Worm (Caenorhabditis elegans): ENCODE data around the gene ceh-32.
A peak's percentile ranks its signal among the peaks of the same experiment; 100 is the strongest.

ceh-32 gene

DNA sequence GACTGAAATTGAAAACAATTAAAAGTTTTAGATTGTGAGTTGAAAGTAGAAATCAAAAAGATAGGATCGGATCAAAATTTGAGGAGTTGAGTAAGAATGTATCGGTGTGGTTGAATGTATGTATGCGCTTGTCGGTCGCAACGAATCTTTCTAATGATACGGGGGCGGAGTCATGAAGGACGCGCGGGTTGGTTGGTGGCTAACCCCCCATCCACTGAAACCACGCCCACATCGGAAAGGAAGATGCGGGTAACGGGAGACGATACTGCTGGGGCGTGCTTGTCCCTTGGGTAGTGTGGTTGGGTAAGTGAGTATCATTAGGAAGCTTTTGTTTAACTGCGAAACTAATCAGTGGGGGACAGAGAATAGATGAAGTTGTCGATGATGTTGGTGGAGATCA, at the start of gene ceh-32:
ceh-32 (minus strand) TSS at position 2 of the 400 bp plus-strand sequence.
- TF ChIP-seq sma-9 (GFP tag; optimal IDR thresholded peaks at IDR 0.05), result no peak
- TF ChIP-seq sma-9 (tag; optimal IDR thresholded peaks at IDR 0.05), result no peak
- TF ChIP-seq nhr-11 (tag; optimal IDR thresholded peaks at IDR 0.05), result no peak
- TF ChIP-seq skn-1 (tag; optimal IDR thresholded peaks at IDR 0.05), result no peak
- TF ChIP-seq lsy-2 (tag; optimal IDR thresholded peaks at IDR 0.05), result no peak
- TF ChIP-seq mbf-1 (tag; optimal IDR thresholded peaks at IDR 0.05), result no peak
- no peak for TF ChIP-seq unc-39 (tag; optimal IDR thresholded peaks at IDR 0.05)
- no peak for TF ChIP-seq nhr-21 (tag; optimal IDR thresholded peaks at IDR 0.05)
- TF ChIP-seq nhr-237 (tag; optimal IDR thresholded peaks at IDR 0.05), result no peak
- TF ChIP-seq elt-1 (tag; optimal IDR thresholded peaks at IDR 0.05), result no peak
- TF ChIP-seq nhr-129 (tag; optimal IDR thresholded peaks at IDR 0.05), result no peak
- TF ChIP-seq ztf-1 (GFP tag; conservative IDR thresholded peaks at IDR 0.05), result no peak
- TF ChIP-seq sem-4 (tag; optimal IDR thresholded peaks at IDR 0.05), result no peak
- TF ChIP-seq aly-2 (tag; optimal IDR thresholded peaks at IDR 0.05), result no peak

DNA sequence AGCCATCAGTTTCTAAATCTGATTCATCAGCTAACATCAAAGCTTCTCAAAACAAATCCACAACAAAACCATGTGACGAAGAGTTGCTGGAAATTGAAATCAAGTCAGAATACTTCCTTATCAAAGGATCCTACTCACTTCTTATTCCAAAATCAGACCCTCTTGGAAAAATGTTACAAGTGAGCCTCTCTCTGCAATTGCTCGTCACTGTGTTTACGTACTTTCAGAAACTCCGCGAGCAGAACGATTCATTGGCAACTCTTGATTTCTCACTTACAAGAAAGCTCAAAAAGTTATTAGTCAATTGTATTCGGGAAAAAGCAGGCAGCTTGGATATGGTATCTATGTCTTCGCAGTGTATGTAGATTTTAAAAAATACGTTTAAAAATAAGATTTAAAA, 46.3 kb upstream of the ceh-32 start:
- TF ChIP-seq ztf-11 (tag; optimal IDR thresholded peaks at IDR 0.05) (no peak), R02D3.7 (tag; optimal IDR thresholded peaks at IDR 0.05) (no peak), zag-1 (tag; optimal IDR thresholded peaks at IDR 0.05) (no peak), blmp-1 (tag; optimal IDR thresholded peaks at IDR 0.05; ENCODE audit: insufficient read depth) (no peak), nhr-23 (tag; optimal IDR thresholded peaks at IDR 0.05) (no peak), aly-2 (tag; optimal IDR thresholded peaks at IDR 0.05) (no peak), nhr-25 (tag; optimal IDR thresholded peaks at IDR 0.05) (no peak), sma-3 (GFP tag; optimal IDR thresholded peaks at IDR 0.05) (no peak), mbf-1 (tag; optimal IDR thresholded peaks at IDR 0.05) (no peak)

DNA sequence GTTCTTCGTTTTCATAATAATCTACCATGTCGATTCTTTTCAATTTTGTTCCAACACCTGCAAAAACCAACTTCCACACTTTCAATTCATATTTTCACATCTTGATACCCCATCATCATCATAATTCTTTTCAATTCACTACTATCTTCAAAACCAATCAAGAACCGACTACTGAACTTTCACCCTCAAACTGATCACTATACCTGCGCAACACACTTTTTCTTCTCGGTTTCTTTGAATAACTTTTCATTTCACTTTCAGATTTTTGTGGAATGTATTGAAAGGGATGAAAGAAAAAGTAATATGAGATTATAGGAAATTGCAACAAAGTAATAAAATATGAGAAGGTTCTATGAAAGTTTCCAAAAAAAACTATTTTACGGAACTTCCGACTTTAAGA, 35.9 kb upstream of the ceh-32 start:
- TF ChIP-seq elt-1 (tag; optimal IDR thresholded peaks at IDR 0.05) (no peak), blmp-1 (tag; optimal IDR thresholded peaks at IDR 0.05; ENCODE audit: insufficient read depth) (peak; percentile 69)

- TF ChIP-seq sma-9 (GFP tag; optimal IDR thresholded peaks at IDR 0.05) (peak; percentile 75), sma-9 (tag; optimal IDR thresholded peaks at IDR 0.05) (no peak), gmeb-1 (tag; optimal IDR thresholded peaks at IDR 0.05) (no peak), elt-3 (tag; optimal IDR thresholded peaks at IDR 0.05) (no peak), R02D3.7 (tag; optimal IDR thresholded peaks at IDR 0.05) (no peak), peb-1 (tag; optimal IDR thresholded peaks at IDR 0.05) (no peak), nhr-21 (tag; optimal IDR thresholded peaks at IDR 0.05) (peak; percentile 41), skn-1 (tag; optimal IDR thresholded peaks at IDR 0.05) (no peak), elt-1 (tag; optimal IDR thresholded peaks at IDR 0.05) (no peak), nhr-10 (tag; optimal IDR thresholded peaks at IDR 0.05) (no peak)
Measured at ce11 chrV:11739820-11740219, 34.6 kb upstream of the ceh-32 start, which contains the start of gene T04F3.1. T04F3.1 (plus strand) TSS chrV:11740065.

- TF ChIP-seq mbf-1 (tag; optimal IDR thresholded peaks at IDR 0.05), result no peak
- no peak for TF ChIP-seq F13H6.1 (tag; optimal IDR thresholded peaks at IDR 0.05)
- TF ChIP-seq R02D3.7 (tag; optimal IDR thresholded peaks at IDR 0.05), result no peak
- no peak for TF ChIP-seq unc-55 (GFP tag; optimal IDR thresholded peaks at IDR 0.05)
- no peak for TF ChIP-seq ztf-11 (tag; optimal IDR thresholded peaks at IDR 0.05)
Measured at ce11 chrV:11737333-11737732, 32.1 kb upstream of the ceh-32 start.

DNA sequence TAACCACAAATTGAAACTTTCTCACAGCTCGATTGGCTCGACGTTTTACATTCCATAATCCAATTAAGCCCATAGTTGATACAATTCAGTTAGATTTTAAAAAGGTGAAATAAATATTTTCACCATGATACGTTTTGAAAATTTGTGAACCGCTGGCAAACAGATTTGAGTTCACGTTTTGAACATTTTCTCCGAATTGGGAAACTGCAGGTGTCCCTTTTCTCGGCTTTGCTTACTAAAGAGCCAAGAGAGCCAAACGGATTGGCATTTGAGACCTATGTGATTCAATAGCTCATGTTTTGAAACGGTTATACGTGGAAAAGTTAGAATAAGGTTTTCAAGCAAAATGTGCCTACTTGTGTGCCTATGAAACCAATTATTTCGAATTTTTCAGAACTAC, 31.7 kb upstream of the ceh-32 start, which contains the start of gene spe-42:
spe-42 (minus strand) TSS at position 101 of the 400 bp plus-strand sequence.
- no peak for TF ChIP-seq gmeb-1 (tag; optimal IDR thresholded peaks at IDR 0.05)
- no peak for TF ChIP-seq unc-55 (GFP tag; optimal IDR thresholded peaks at IDR 0.05)
- no peak for TF ChIP-seq elt-3 (tag; optimal IDR thresholded peaks at IDR 0.05)

- TF ChIP-seq crh-2 (tag; optimal IDR thresholded peaks at IDR 0.05), result peak; percentile 47
- no peak for TF ChIP-seq nhr-11 (tag; optimal IDR thresholded peaks at IDR 0.05)
- peak; percentile 60 for TF ChIP-seq sma-9 (GFP tag; optimal IDR thresholded peaks at IDR 0.05)
- TF ChIP-seq sma-9 (tag; optimal IDR thresholded peaks at IDR 0.05), result no peak
- TF ChIP-seq peb-1 (tag; optimal IDR thresholded peaks at IDR 0.05), result no peak
- no peak for TF ChIP-seq nhr-129 (tag; optimal IDR thresholded peaks at IDR 0.05)
- TF ChIP-seq sma-3 (GFP tag; optimal IDR thresholded peaks at IDR 0.05), result peak; percentile 54
- peak; percentile 40 for TF ChIP-seq nhr-21 (tag; optimal IDR thresholded peaks at IDR 0.05)
- peak; percentile 38 for TF ChIP-seq fos-1 (tag; optimal IDR thresholded peaks at IDR 0.05)
- peak; percentile 25 to 78 for TF ChIP-seq lsy-2 (tag; optimal IDR thresholded peaks at IDR 0.05)
- TF ChIP-seq lin-11 (tag; optimal IDR thresholded peaks at IDR 0.05), result peak; percentile 56
- TF ChIP-seq elt-3 (tag; optimal IDR thresholded peaks at IDR 0.05), result no peak
- TF ChIP-seq lin-13 (GFP tag; optimal IDR thresholded peaks at IDR 0.05), result peak; percentile 36
- TF ChIP-seq nhr-25 (tag; optimal IDR thresholded peaks at IDR 0.05), result peak; percentile 39
- TF ChIP-seq F13H6.1 (tag; optimal IDR thresholded peaks at IDR 0.05), result peak; percentile 50
- peak; percentile 95 for TF ChIP-seq gmeb-1 (tag; optimal IDR thresholded peaks at IDR 0.05)
- no peak for TF ChIP-seq ama-1 (optimal IDR thresholded peaks at IDR 0.05)
- TF ChIP-seq elt-1 (tag; optimal IDR thresholded peaks at IDR 0.05), result no peak
Measured at ce11 chrV:11733460-11733859, 28.3 kb upstream of the ceh-32 start, which contains the start of gene npp-22. npp-22 (minus strand) TSS chrV:11733472.
